Fruit fly (Drosophila melanogaster) whole organism, embryonic: ENCODE results near the gene brm.

ENCODE experiments used
- Atf-2 ChIP-seq: fragments of 200-800 bp; sonication (Bioruptor generic); optimal IDR thresholded peaks from 2 replicates; lab custom pipeline; 2016; ENCODE audit warnings: missing biosample characterization, missing genetic modification characterization
- Atf6 ChIP-seq: fragments of 200-800 bp; sonication (Bioruptor generic); IDR thresholded peaks from 2 replicates; pipeline ENCODE4 v1.3.6; 2022; ENCODE audit warnings: missing biosample characterization, missing genetic modification characterization
- B-H2 ChIP-seq: fragments of 200-800 bp; sonication (Bioruptor generic); optimal IDR thresholded peaks from 2 replicates; lab custom pipeline; 2018; ENCODE audit warnings: missing biosample characterization, mild to moderate bottlenecking, missing genetic modification characterization
- CG10543 ChIP-seq: fragments of 200-800 bp; sonication (Bioruptor generic); optimal IDR thresholded peaks from 3 replicates; lab custom pipeline; 2017; ENCODE audit warnings: missing biosample characterization, mild to moderate bottlenecking, missing genetic modification characterization, moderate library complexity
- CG10979 ChIP-seq: fragments of 200-800 bp; sonication (Bioruptor generic); optimal IDR thresholded peaks from 2 replicates; lab custom pipeline; 2018; ENCODE audit warnings: missing biosample characterization, mild to moderate bottlenecking, missing genetic modification characterization, moderate library complexity
- CG11696 ChIP-seq: fragments of 200-800 bp; sonication (Bioruptor generic); IDR thresholded peaks from 2 replicates; pipeline ENCODE4 v1.3.6; 2022; ENCODE audit warnings: missing biosample characterization, missing genetic modification characterization
- CG12071 ChIP-seq: fragments of 200-800 bp; sonication (Bioruptor generic); optimal IDR thresholded peaks from 3 replicates; lab custom pipeline; 2018; ENCODE audit warnings: missing biosample characterization, mild to moderate bottlenecking, missing genetic modification characterization
- CG12219 ChIP-seq: fragments of 200-800 bp; sonication (Bioruptor generic); optimal IDR thresholded peaks from 3 replicates; lab custom pipeline; 2018; ENCODE audit warnings: missing biosample characterization, mild to moderate bottlenecking, missing genetic modification characterization
- CG12744 ChIP-seq: fragments of 200-800 bp; sonication (Bioruptor generic); optimal IDR thresholded peaks from 2 replicates; lab custom pipeline; 2016; ENCODE audit warnings: missing biosample characterization, missing genetic modification characterization
- CG16863 ChIP-seq: fragments of 200-800 bp; sonication (Bioruptor generic); optimal IDR thresholded peaks from 3 replicates; lab custom pipeline; 2016; ENCODE audit warnings: missing biosample characterization, missing genetic modification characterization
- CG1792 ChIP-seq: fragments of 200-800 bp; sonication (Bioruptor generic); optimal IDR thresholded peaks from 2 replicates; lab custom pipeline; 2016; ENCODE audit warnings: missing biosample characterization, missing genetic modification characterization
- CG18764 ChIP-seq: fragments of 200-800 bp; sonication (Bioruptor generic); optimal IDR thresholded peaks from 3 replicates; lab custom pipeline; 2016; ENCODE audit warnings: missing biosample characterization, missing genetic modification characterization
- CG2712 ChIP-seq: fragments of 200-800 bp; optimal IDR thresholded peaks from 3 replicates; lab custom pipeline; 2019; ENCODE audit warnings: missing biosample characterization, mild to moderate bottlenecking, missing genetic modification characterization, moderate library complexity
- CG30020 ChIP-seq: fragments of 200-800 bp; optimal IDR thresholded peaks from 2 replicates; lab custom pipeline; 2019; ENCODE audit warnings: missing biosample characterization, mild to moderate bottlenecking, missing genetic modification characterization, moderate library complexity
- CG4854 ChIP-seq: fragments of 200-800 bp; sonication (Bioruptor generic); optimal IDR thresholded peaks from 2 replicates; lab custom pipeline; 2016; ENCODE audit warnings: missing biosample characterization, missing genetic modification characterization, inconsistent platforms
- CG6854 ChIP-seq: fragments of 200-800 bp; sonication (Bioruptor generic); optimal IDR thresholded peaks from 3 replicates; lab custom pipeline; 2017; ENCODE audit warnings: missing biosample characterization, mild to moderate bottlenecking, missing genetic modification characterization
- D19A ChIP-seq: fragments of 200-800 bp; optimal IDR thresholded peaks from 3 replicates; lab custom pipeline; 2019; ENCODE audit warnings: missing biosample characterization, mild to moderate bottlenecking, missing genetic modification characterization, moderate library complexity
- Drgx ChIP-seq: fragments of 200-800 bp; sonication (Bioruptor generic); IDR thresholded peaks from 2 replicates; pipeline ENCODE4 v1.3.6; 2022; ENCODE audit warnings: missing biosample characterization, missing genetic modification characterization
- E2f2 ChIP-seq: fragments of 200-800 bp; sonication (Bioruptor generic); IDR thresholded peaks from 2 replicates; pipeline ENCODE4 v1.3.6; 2022; ENCODE audit warnings: missing biosample characterization, missing genetic modification characterization
- GATAe ChIP-seq: fragments of 200-800 bp; sonication (Bioruptor generic); conservative IDR thresholded peaks from 2 replicates; pipeline ENCODE4 v1.3.6; 2022; ENCODE audit warnings: missing biosample characterization, missing genetic modification characterization
- Gsc ChIP-seq: fragments of 200-800 bp; sonication (Bioruptor generic); IDR thresholded peaks from 2 replicates; pipeline ENCODE4 v1.3.6; 2022; ENCODE audit warnings: missing biosample characterization, missing genetic modification characterization
- Gug ChIP-seq: fragments of 200-800 bp; sonication (Bioruptor generic); IDR thresholded peaks from 4 replicates; pipeline ENCODE4 v1.3.6; 2022; ENCODE audit warnings: missing biosample characterization, missing genetic modification characterization
- Hmr ChIP-seq: fragments of 200-800 bp; sonication (Bioruptor generic); optimal IDR thresholded peaks from 3 replicates; lab custom pipeline; 2017; ENCODE audit warnings: mild to moderate bottlenecking, missing biosample characterization, missing genetic modification reagents, missing genetic modification characterization
- Hsf ChIP-seq: fragments of 200-800 bp; sonication (Bioruptor generic); optimal IDR thresholded peaks from 3 replicates; lab custom pipeline; 2016; ENCODE audit warnings: missing biosample characterization, missing genetic modification characterization
- MTF-1 ChIP-seq: fragments of 200-800 bp; sonication (Bioruptor generic); optimal IDR thresholded peaks from 2 replicates; lab custom pipeline; 2018; ENCODE audit warnings: missing biosample characterization, mild to moderate bottlenecking, missing genetic modification characterization, borderline replicate concordance
- Mad ChIP-seq: fragments of 200-800 bp; sonication (Bioruptor generic); optimal IDR thresholded peaks from 2 replicates; lab custom pipeline; 2016; ENCODE audit warnings: missing biosample characterization, missing genetic modification characterization
- Med ChIP-seq: fragments of 200-800 bp; sonication (Bioruptor generic); peaks from one replicate; lab custom pipeline; 2016; ENCODE audit warnings: missing biosample characterization, missing genetic modification characterization, mild to moderate bottlenecking, inconsistent platforms, moderate library complexity
- Myb ChIP-seq: fragments of 200-800 bp; sonication (Bioruptor generic); optimal IDR thresholded peaks from 2 replicates; lab custom pipeline; 2016; ENCODE audit warnings: missing biosample characterization, missing genetic modification characterization
- NC2α ChIP-seq: fragments of 200-800 bp; sonication (Bioruptor generic); optimal IDR thresholded peaks from 2 replicates; lab custom pipeline; 2016; ENCODE audit warnings: missing biosample characterization, missing genetic modification characterization
- NFAT ChIP-seq: fragments of 200-800 bp; sonication (Bioruptor generic); IDR thresholded peaks from 2 replicates; pipeline ENCODE4 v1.3.6; 2022; ENCODE audit warnings: missing biosample characterization, missing genetic modification characterization
- NfI ChIP-seq: fragments of 200-800 bp; sonication (Bioruptor generic); optimal IDR thresholded peaks from 3 replicates; lab custom pipeline; 2018; ENCODE audit warnings: missing biosample characterization, mild to moderate bottlenecking, missing genetic modification characterization, moderate library complexity
- Scr ChIP-seq: fragments of 200-800 bp; sonication (Bioruptor generic); IDR thresholded peaks from 2 replicates; pipeline ENCODE4 v1.3.6; 2022; ENCODE audit warnings: missing biosample characterization, missing genetic modification characterization; ENCODE audit not compliant: partially characterized antibody
- Taf1 ChIP-seq: fragments of 200-800 bp; sonication (Bioruptor generic); IDR thresholded peaks from 2 replicates; pipeline ENCODE4 v1.3.6; 2022; ENCODE audit warnings: missing biosample characterization, missing genetic modification characterization
- Tbp ChIP-seq: fragments of >200 bp; optimal IDR thresholded peaks from 2 replicates; lab custom pipeline; 2018; ENCODE audit warnings: missing biosample characterization, missing genetic modification characterization
- Xbp1 ChIP-seq: fragments of 200-800 bp; sonication (Bioruptor generic); optimal IDR thresholded peaks from 3 replicates; lab custom pipeline; 2016; ENCODE audit warnings: missing biosample characterization, mild to moderate bottlenecking, missing genetic modification characterization
- aop ChIP-seq: fragments of 200-800 bp; sonication (Bioruptor generic); IDR thresholded peaks from 2 replicates; pipeline ENCODE4 v1.3.6; 2022; ENCODE audit warnings: missing biosample characterization, missing genetic modification characterization
- az2 ChIP-seq: fragments of 200-800 bp; sonication (Bioruptor generic); optimal IDR thresholded peaks from 3 replicates; lab custom pipeline; 2016; ENCODE audit warnings: missing biosample characterization, missing genetic modification characterization
- bab2 ChIP-seq: fragments of 200-800 bp; sonication (Bioruptor generic); optimal IDR thresholded peaks from 2 replicates; lab custom pipeline; 2016; ENCODE audit warnings: missing biosample characterization, missing genetic modification characterization
- corto ChIP-seq: fragments of 200-800 bp; sonication (Bioruptor generic); optimal IDR thresholded peaks from 2 replicates; lab custom pipeline; 2016; ENCODE audit warnings: missing biosample characterization, mild to moderate bottlenecking, missing genetic modification characterization, moderate library complexity
- dysf ChIP-seq: fragments of 200-800 bp; sonication (Bioruptor generic); IDR thresholded peaks from 3 replicates; pipeline ENCODE4 v1.3.6; 2022; ENCODE audit warnings: missing biosample characterization, missing genetic modification characterization
- eyg ChIP-seq: fragments of 200-800 bp; sonication (Bioruptor generic); optimal IDR thresholded peaks from 3 replicates; lab custom pipeline; 2016; ENCODE audit warnings: missing biosample characterization, missing genetic modification characterization
- fd102C ChIP-seq: fragments of 200-800 bp; sonication (Bioruptor generic); optimal IDR thresholded peaks from 2 replicates; lab custom pipeline; 2018; ENCODE audit warnings: missing biosample characterization, mild to moderate bottlenecking, missing genetic modification characterization, moderate library complexity
- fd3F ChIP-seq: fragments of 200-800 bp; sonication (Bioruptor generic); optimal IDR thresholded peaks from 2 replicates; lab custom pipeline; 2018; ENCODE audit warnings: missing biosample characterization, mild to moderate bottlenecking, missing genetic modification characterization, moderate library complexity
- lilli ChIP-seq: fragments of 200-800 bp; sonication (Bioruptor generic); optimal IDR thresholded peaks from 3 replicates; lab custom pipeline; 2016; ENCODE audit warnings: missing biosample characterization, missing genetic modification characterization
- nerfin-2 ChIP-seq: fragments of 200-800 bp; sonication (Bioruptor generic); IDR thresholded peaks from 2 replicates; pipeline ENCODE4 v1.3.6; 2022; ENCODE audit warnings: missing biosample characterization, missing genetic modification characterization; ENCODE audit not compliant: partially characterized antibody
- odd ChIP-seq: fragments of 200-800 bp; sonication (Bioruptor generic); optimal IDR thresholded peaks from 2 replicates; lab custom pipeline; 2017; ENCODE audit warnings: missing biosample characterization, mild to moderate bottlenecking, missing genetic modification characterization
- pum ChIP-seq: fragments of 200-800 bp; sonication (Bioruptor generic); optimal IDR thresholded peaks from 2 replicates; lab custom pipeline; 2016; ENCODE audit warnings: missing biosample characterization, missing genetic modification characterization
- rib ChIP-seq: fragments of 200-800 bp; sonication (Bioruptor generic); IDR thresholded peaks from 2 replicates; pipeline ENCODE4 v1.3.6; 2022; ENCODE audit warnings: missing biosample characterization, missing genetic modification characterization
- sima ChIP-seq: fragments of 200-800 bp; sonication (Bioruptor generic); optimal IDR thresholded peaks from 2 replicates; lab custom pipeline; 2016; ENCODE audit warnings: missing biosample characterization, missing genetic modification characterization
- slp2 ChIP-seq: fragments of 200-800 bp; sonication (Bioruptor generic); optimal IDR thresholded peaks from 2 replicates; lab custom pipeline; 2016; ENCODE audit warnings: missing biosample characterization, missing genetic modification characterization
- tna ChIP-seq: fragments of 200-800 bp; sonication (Bioruptor generic); IDR thresholded peaks from 2 replicates; pipeline ENCODE4 v1.3.6; 2022; ENCODE audit warnings: missing biosample characterization, missing genetic modification characterization; ENCODE audit not compliant: partially characterized antibody

brm gene

dm6 chr3L:15956448-15957010 is 26.1 kb downstream of the brm start, which contains the start of gene elgi (continued):
- no peak for TF ChIP-seq tna (GFP tag; lab: Robert Waterston, UW)
- TF ChIP-seq CG12219 (GFP tag; lab: Kevin White, UChicago), result no peak
- no peak for TF ChIP-seq MTF-1 (GFP tag; lab: Kevin White, UChicago)
- peak; percentile 37 for TF ChIP-seq CG2712 (tag; lab: Kevin White, UChicago)
- TF ChIP-seq sima (GFP tag; lab: Kevin White, UChicago), result peak; percentile 32
- TF ChIP-seq CG12744 (GFP tag; lab: Kevin White, UChicago), result peak; percentile 18
- TF ChIP-seq Med, result peak; percentile 94
- peak; percentile 1 for TF ChIP-seq NC2α (GFP tag; lab: Kevin White, UChicago)
- no peak for TF ChIP-seq GATAe (GFP tag; lab: Robert Waterston, UW)
- peak; percentile 22 for TF ChIP-seq Scr
- peak; percentile 36 for TF ChIP-seq az2 (GFP tag; lab: Kevin White, UChicago)
- peak; percentile 64 for TF ChIP-seq CG1792 (GFP tag; lab: Kevin White, UChicago)
- TF ChIP-seq CG30020 (tag; lab: Kevin White, UChicago), result peak; percentile 24
- TF ChIP-seq lilli (GFP tag; lab: Kevin White, UChicago), result peak; percentile 74
- no peak for TF ChIP-seq fd102C (GFP tag; lab: Kevin White, UChicago)
- TF ChIP-seq nerfin-2 (GFP tag; lab: Robert Waterston, UW), result no peak
- TF ChIP-seq slp2 (GFP tag; lab: Kevin White, UChicago), result no peak
- TF ChIP-seq odd (GFP tag; lab: Kevin White, UChicago), result no peak
- TF ChIP-seq CG18764, result peak; percentile 37
- no peak for TF ChIP-seq rib (GFP tag; lab: Robert Waterston, UW)
- no peak for TF ChIP-seq Gsc (GFP tag; lab: Robert Waterston, UW)
- no peak for TF ChIP-seq aop (GFP tag; lab: Robert Waterston, UW)
- peak; percentile 62 for TF ChIP-seq Myb
- no peak for TF ChIP-seq CG11696
- peak; percentile 48 for TF ChIP-seq CG16863 (GFP tag; lab: Kevin White, UChicago)
- TF ChIP-seq corto (GFP tag; lab: Kevin White, UChicago), result peak; percentile 1
- peak; percentile 68 for TF ChIP-seq NfI (GFP tag; lab: Kevin White, UChicago)
- peak; percentile 74 for TF ChIP-seq NFAT (GFP tag; lab: Robert Waterston, UW)
- peak; percentile 57 for TF ChIP-seq Hmr
- TF ChIP-seq pum (GFP tag; lab: Kevin White, UChicago), result peak; percentile 58
- peak; percentile 35; the same call in 1 of the 2 replicates for TF ChIP-seq E2f2
- TF ChIP-seq B-H2, result peak; percentile 75
- TF ChIP-seq CG10979, result peak; percentile 24
- peak; percentile 31 for TF ChIP-seq CG4854 (GFP tag; lab: Kevin White, UChicago)
- peak; percentile 17 for TF ChIP-seq fd3F (GFP tag; lab: Kevin White, UChicago)
- TF ChIP-seq CG6854 (GFP tag; lab: Kevin White, UChicago), result no peak
- peak; percentile 77 for TF ChIP-seq Xbp1
- peak; percentile 75 for TF ChIP-seq Hsf (GFP tag; lab: Kevin White, UChicago)
- no peak for TF ChIP-seq Drgx (GFP tag; lab: Robert Waterston, UW)
- peak; percentile 54 for TF ChIP-seq bab2 (GFP tag; lab: Kevin White, UChicago)
- TF ChIP-seq Taf1, result no peak
- TF ChIP-seq Tbp (GFP tag; lab: Kevin White, UChicago), result no peak
- peak; percentile 26 for TF ChIP-seq Atf-2
- peak; percentile 27 for TF ChIP-seq eyg (GFP tag; lab: Kevin White, UChicago)
- peak; percentile 28; the same call in 1 of the 2 replicates for TF ChIP-seq Atf6
- TF ChIP-seq CG10543 (GFP tag; lab: Kevin White, UChicago), result peak; percentile 20
- peak; percentile 58; the same call in 2 of the 3 replicates for TF ChIP-seq dysf (GFP tag; lab: Robert Waterston, UW)
- TF ChIP-seq D19A (tag; lab: Kevin White, UChicago), result no peak
- peak; percentile 25 for TF ChIP-seq CG12071 (GFP tag; lab: Kevin White, UChicago)
- TF ChIP-seq Mad (GFP tag; lab: Kevin White, UChicago), result peak; percentile 9
- no peak; the same call in 3 of the 4 replicates for TF ChIP-seq Gug (GFP tag; lab: Robert Waterston, UW)
